Fruit fly (Drosophila melanogaster): ENCODE data around the gene ATPsynepsilonL.

Gene ATPsynepsilonL

DNA sequence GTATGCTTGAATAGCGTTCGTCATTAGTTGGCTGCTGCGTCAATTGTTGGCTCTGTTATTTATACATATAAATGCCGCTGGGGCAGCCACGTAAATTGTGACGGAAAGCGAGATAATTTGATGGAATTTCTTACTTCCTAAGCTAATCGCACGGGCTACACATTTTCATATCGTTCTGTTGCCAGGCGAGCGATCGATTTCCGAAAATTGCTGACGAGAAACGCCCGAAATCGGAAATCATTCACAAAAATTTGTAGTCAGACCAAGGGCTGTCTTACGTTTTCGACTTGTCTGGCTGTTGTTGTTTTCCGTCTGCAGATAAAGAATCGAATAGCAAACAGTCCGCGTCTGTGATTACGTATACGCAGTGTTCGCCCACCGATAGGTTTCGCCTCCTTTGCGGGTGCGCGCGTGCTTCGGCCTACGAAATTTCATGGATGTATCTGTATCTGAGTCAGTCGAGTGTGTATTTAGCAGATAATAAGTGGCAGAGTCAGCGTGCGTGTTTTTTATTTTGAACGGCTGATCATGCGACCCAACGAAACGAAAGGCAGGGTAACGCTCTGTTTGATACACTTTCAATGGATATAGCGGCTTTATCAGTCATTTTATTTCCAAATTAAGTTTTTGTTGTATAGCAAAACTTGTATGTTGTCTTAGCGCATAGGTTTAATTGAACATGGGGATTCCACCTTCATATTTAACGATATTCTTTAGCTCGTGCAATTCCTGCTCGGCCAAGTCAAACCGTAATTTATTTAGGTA lies 23.9 kb upstream of the ATPsynepsilonL start:
- TF ChIP-seq CG31627 (GFP tag; optimal IDR thresholded peaks at IDR 0.05) (peak; percentile 21), CG34406 (GFP tag; optimal IDR thresholded peaks at IDR 0.05) (peak; percentile 3), Ets96B (tag; optimal IDR thresholded peaks at IDR 0.05) (no peak), topi (GFP tag; optimal IDR thresholded peaks at IDR 0.05) (no peak), CG6808 (GFP tag; optimal IDR thresholded peaks at IDR 0.05) (no peak), fkh (GFP tag; optimal IDR thresholded peaks at IDR 0.05) (peak; percentile 83), Blimp-1 (GFP tag; optimal IDR thresholded peaks at IDR 0.05) (no peak), CG10669 (GFP tag; optimal IDR thresholded peaks at IDR 0.05) (no peak), Eip93F (GFP tag; optimal IDR thresholded peaks at IDR 0.05) (peak; percentile 55), fd59A (GFP tag; optimal IDR thresholded peaks at IDR 0.05) (no peak), achi (GFP tag; optimal IDR thresholded peaks at IDR 0.05) (no peak), Met (GFP tag; optimal IDR thresholded peaks at IDR 0.05) (no peak), CG4318 (GFP tag; optimal IDR thresholded peaks at IDR 0.05) (no peak), CG32006 (GFP tag; optimal IDR thresholded peaks at IDR 0.05) (no peak), dac (GFP tag; optimal IDR thresholded peaks at IDR 0.05) (no peak), esn (GFP tag; optimal IDR thresholded peaks at IDR 0.05) (peak; percentile 40), salr (GFP tag; optimal IDR thresholded peaks at IDR 0.05) (no peak), cyc (GFP tag; optimal IDR thresholded peaks at IDR 0.05) (peak; percentile 12), CG1621 (tag; optimal IDR thresholded peaks at IDR 0.05) (no peak), CG6792 (GFP tag; optimal IDR thresholded peaks at IDR 0.05) (no peak), Hr38 (GFP tag; optimal IDR thresholded peaks at IDR 0.05) (no peak), CG7368 (GFP tag; optimal IDR thresholded peaks at IDR 0.05) (no peak), svp (GFP tag) (peak; percentile 74), Sox14 (GFP tag; optimal IDR thresholded peaks at IDR 0.05) (no peak), Hr39 (GFP tag; optimal IDR thresholded peaks at IDR 0.05) (peak; percentile 26), Sox15 (GFP tag; optimal IDR thresholded peaks at IDR 0.05) (no peak), Hr4 (GFP tag; optimal IDR thresholded peaks at IDR 0.05) (no peak), CG6163 (GFP tag; IDR thresholded peaks at IDR 0.05) (peak; percentile 27; the same call in 1 of the 3 replicates), ss (GFP tag; optimal IDR thresholded peaks at IDR 0.05) (no peak), vri (GFP tag; optimal IDR thresholded peaks at IDR 0.05) (peak; percentile 85), CG15336 (GFP tag; IDR thresholded peaks at IDR 0.05) (0 out of 2 replicates have a peak, but pooled peaks have one; percentile 21), Lpt (GFP tag; optimal IDR thresholded peaks at IDR 0.05) (no peak), spab (GFP tag; optimal IDR thresholded peaks at IDR 0.05) (no peak)

DNA sequence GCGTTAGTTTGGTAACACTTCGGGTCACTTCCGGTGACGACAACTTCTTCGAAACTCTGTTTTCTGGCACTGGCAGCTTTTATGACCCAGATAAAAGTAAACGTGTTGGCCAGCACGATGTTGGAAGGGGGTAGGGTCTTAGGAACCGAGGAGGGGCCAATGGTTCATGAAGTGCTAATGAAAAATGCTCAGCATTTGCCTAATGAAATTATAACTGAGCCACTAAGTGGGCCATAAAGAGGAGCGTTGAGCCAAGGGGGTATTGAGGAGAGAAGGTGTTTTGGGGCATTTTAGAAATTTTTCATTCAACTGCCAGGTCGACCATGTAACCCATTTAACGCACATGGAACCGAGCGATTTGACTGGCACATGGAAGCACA lies 23.3 kb upstream of the ATPsynepsilonL start:
- TF ChIP-seq fkh (GFP tag; optimal IDR thresholded peaks at IDR 0.05) (no peak), fd59A (GFP tag; optimal IDR thresholded peaks at IDR 0.05) (no peak), CG34406 (GFP tag; optimal IDR thresholded peaks at IDR 0.05) (no peak), dac (GFP tag; optimal IDR thresholded peaks at IDR 0.05) (no peak), Ets96B (tag; optimal IDR thresholded peaks at IDR 0.05) (no peak), net (GFP tag; optimal IDR thresholded peaks at IDR 0.05) (no peak), CG1621 (tag; optimal IDR thresholded peaks at IDR 0.05) (no peak), CG6854 (GFP tag; optimal IDR thresholded peaks at IDR 0.05) (no peak), ss (GFP tag; optimal IDR thresholded peaks at IDR 0.05) (no peak), CG10631 (GFP tag; optimal IDR thresholded peaks at IDR 0.05) (no peak), Eip93F (GFP tag; optimal IDR thresholded peaks at IDR 0.05) (no peak), Blimp-1 (GFP tag; optimal IDR thresholded peaks at IDR 0.05) (no peak), CG4318 (GFP tag; optimal IDR thresholded peaks at IDR 0.05) (no peak)

DNA sequence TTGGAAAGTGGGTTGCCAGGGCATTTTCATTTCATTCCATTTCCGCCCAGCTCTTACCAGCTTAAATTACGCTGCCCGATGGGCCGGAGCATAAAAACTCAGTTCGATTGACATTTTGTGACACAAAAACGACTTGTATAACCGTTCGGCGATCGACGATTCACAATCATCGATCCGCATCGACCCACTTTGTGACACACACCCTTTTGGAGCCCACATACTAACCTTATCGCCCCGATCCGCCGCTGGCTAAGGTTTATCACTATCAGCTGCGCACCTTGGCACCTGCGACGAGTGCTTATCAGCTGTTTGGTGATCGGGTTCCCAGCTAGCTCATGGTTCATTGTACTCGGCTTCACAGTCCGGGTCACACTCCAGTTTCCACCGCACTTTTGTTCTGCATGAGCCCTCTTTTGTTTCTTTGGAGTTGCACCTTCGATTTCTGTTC lies 22.1 kb upstream of the ATPsynepsilonL start:
- TF ChIP-seq Sox14 (GFP tag; optimal IDR thresholded peaks at IDR 0.05) (peak; percentile 21), salr (GFP tag; optimal IDR thresholded peaks at IDR 0.05) (no peak), OdsH (GFP tag; optimal IDR thresholded peaks at IDR 0.05) (no peak), vri (GFP tag; optimal IDR thresholded peaks at IDR 0.05) (peak; percentile 62), CG11294 (GFP tag; IDR thresholded peaks at IDR 0.05) (no peak)
